Fruit fly (Drosophila melanogaster): ENCODE measurements around the gene Fer2LCH.

- TF ChIP-seq psq (optimal IDR thresholded peaks at IDR 0.05) (no peak), Sin3A (optimal IDR thresholded peaks at IDR 0.05) (no peak), insv (optimal IDR thresholded peaks at IDR 0.05) (no peak), ttk (optimal IDR thresholded peaks at IDR 0.05) (no peak)
These were observed 1.5 kb downstream of the Fer2LCH start for dm6 chr3R:30389096-30389495.

Data from Kc167 (cell line).